Worm (Caenorhabditis elegans) whole organism, young adult: Measurements from ENCODE around the gene C28H8.2.

ENCODE experiments used
- B0019.2 ChIP-seq: fragments of 200-800 bp; sonication (Bioruptor generic); conservative IDR thresholded peaks from 2 replicates; pipeline ENCODE4 v1.3.6; 2022; ENCODE audit warnings: missing genetic modification reagents, missing genetic modification characterization, missing compliant biosample characterization
- B0261.1 ChIP-seq: sonication (generic microtip); optimal IDR thresholded peaks from 2 replicates; lab custom pipeline; 2016; ENCODE audit warnings: mild to moderate bottlenecking, missing genetic modification characterization, moderate library complexity, missing compliant biosample characterization
- B0336.3 ChIP-seq: fragments of 200-800 bp; sonication (Bioruptor generic); IDR thresholded peaks from 2 replicates; pipeline ENCODE4 v1.3.6; 2022; ENCODE audit warnings: missing genetic modification characterization, missing compliant biosample characterization
- C06A6.2 ChIP-seq: fragments of 200-800 bp; sonication (Bioruptor generic); conservative IDR thresholded peaks from 2 replicates; pipeline ENCODE4 v1.3.6; 2022; ENCODE audit warnings: missing genetic modification characterization, missing compliant biosample characterization
- C17E4.6 ChIP-seq: fragments of 200-800 bp; sonication (Bioruptor generic); IDR thresholded peaks from 2 replicates; pipeline ENCODE4 v1.3.6; 2022; ENCODE audit warnings: missing genetic modification reagents, missing genetic modification characterization, missing compliant biosample characterization
- F22D6.2 ChIP-seq: sonication (generic microtip); optimal IDR thresholded peaks from 2 replicates; lab custom pipeline; 2016; ENCODE audit warnings: mild to moderate bottlenecking, missing genetic modification characterization, missing compliant biosample characterization
- F23B12.7 ChIP-seq: sonication (generic microtip); optimal IDR thresholded peaks from 2 replicates; lab custom pipeline; 2017; ENCODE audit warnings: missing genetic modification characterization, mild to moderate bottlenecking, missing compliant biosample characterization, antibody characterized with exemption, moderate library complexity; ENCODE audit not compliant: insufficient read depth
- Y79H2A.3 ChIP-seq: fragments of 200-800 bp; sonication (Bioruptor generic); conservative IDR thresholded peaks from 2 replicates; pipeline ENCODE4 v1.3.6; 2022; ENCODE audit warnings: missing genetic modification reagents, missing genetic modification characterization, missing compliant biosample characterization
- athp-1 ChIP-seq: sonication (generic microtip); optimal IDR thresholded peaks from 2 replicates; lab custom pipeline; 2017; ENCODE audit warnings: mild to moderate bottlenecking, missing genetic modification characterization, missing compliant biosample characterization
- attf-5 ChIP-seq: fragments of 200-800 bp; sonication (Bioruptor generic); optimal IDR thresholded peaks from 2 replicates; lab custom pipeline; 2018; ENCODE audit warnings: mild to moderate bottlenecking, missing genetic modification characterization, missing compliant biosample characterization
- cebp-1 ChIP-seq, 2 experiments: fragments of 200-800 bp in 1 of 2; sonication (Bioruptor generic) in 1 of 2; sonication (generic microtip) in 1 of 2; IDR thresholded peaks in 1 of 2; optimal IDR thresholded peaks in 1 of 2; 2 replicates each; pipeline versions ENCODE4 v1.3.6 to Lab custom; 2017 to 2022; ENCODE audit warnings: missing compliant biosample characterization in 2 of 2, missing genetic modification characterization in 2 of 2, mild to moderate bottlenecking in 1 of 2, missing genetic modification reagents in 1 of 2, moderate library complexity in 1 of 2
- cebp-2 ChIP-seq: fragments of 200-800 bp; sonication (Bioruptor generic); IDR thresholded peaks from 2 replicates; pipeline ENCODE4 v1.3.6; 2022; ENCODE audit warnings: missing genetic modification characterization, missing compliant biosample characterization
- ceh-79 ChIP-seq: sonication (generic microtip); optimal IDR thresholded peaks from 2 replicates; lab custom pipeline; 2017; ENCODE audit warnings: mild to moderate bottlenecking, missing genetic modification characterization, missing compliant biosample characterization
- ceh-91 ChIP-seq: fragments of 200-800 bp; sonication (Bioruptor generic); IDR thresholded peaks from 2 replicates; pipeline ENCODE4 v1.3.6; 2022; ENCODE audit warnings: missing genetic modification reagents, missing genetic modification characterization, missing compliant biosample characterization
- die-1 ChIP-seq: sonication (generic microtip); optimal IDR thresholded peaks from 2 replicates; lab custom pipeline; 2016; ENCODE audit warnings: missing genotype, mild to moderate bottlenecking, missing genetic modification characterization, missing compliant biosample characterization
- dpff-1 ChIP-seq: sonication (generic microtip); optimal IDR thresholded peaks from 2 replicates; lab custom pipeline; 2017; ENCODE audit warnings: mild to moderate bottlenecking, missing genetic modification characterization, missing compliant biosample characterization
- efl-1 ChIP-seq: fragments of 150-350 bp; optimal IDR thresholded peaks from 2 replicates; lab custom pipeline; 2014; ENCODE audit warnings: missing biosample characterization, missing genetic modification reagents, missing genetic modification characterization
- egl-44 ChIP-seq: fragments of 200-800 bp; sonication (Bioruptor generic); IDR thresholded peaks from 2 replicates; pipeline ENCODE4 v1.3.6; 2022; ENCODE audit warnings: missing genetic modification reagents, missing genetic modification characterization, missing compliant biosample characterization
- egrh-3 ChIP-seq: fragments of 200-800 bp; sonication (Bioruptor generic); IDR thresholded peaks from 2 replicates; pipeline ENCODE4 v1.3.6; 2022; ENCODE audit warnings: missing genetic modification reagents, missing genetic modification characterization, missing compliant biosample characterization
- ekl-4 ChIP-seq: fragments of 200-800 bp; sonication (Bioruptor generic); IDR thresholded peaks from 2 replicates; pipeline ENCODE4 v1.3.6; 2022; ENCODE audit warnings: missing genetic modification reagents, missing genetic modification characterization, missing compliant biosample characterization
- hrde-1 ChIP-seq: sonication (generic microtip); optimal IDR thresholded peaks from 2 replicates; lab custom pipeline; 2016; ENCODE audit warnings: missing genetic modification characterization, mild to moderate bottlenecking, missing compliant biosample characterization, moderate library complexity, missing genotype, missing genetic modification reagents, borderline replicate concordance
- let-607 ChIP-seq, 2 experiments: fragments of 200-800 bp in 1 of 2; sonication (Bioruptor generic) in 1 of 2; sonication (generic microtip) in 1 of 2; optimal IDR thresholded peaks; 2 replicates each; lab custom pipeline; 2016 to 2018; ENCODE audit warnings: mild to moderate bottlenecking in 2 of 2, missing compliant biosample characterization in 2 of 2, missing genetic modification characterization in 2 of 2, moderate library complexity in 2 of 2, missing genotype in 1 of 2
- lin-35 ChIP-seq, 3 experiments: fragments of 150-350 bp in 2 of 3; sonication (generic microtip) in 1 of 3; optimal IDR thresholded peaks; 2 replicates each; lab custom pipeline; 2014 to 2018; ENCODE audit warnings: missing biosample characterization in 3 of 3, missing genetic modification characterization in 3 of 3, missing genetic modification reagents in 3 of 3
- lin-40 ChIP-seq: sonication (generic microtip); optimal IDR thresholded peaks from 2 replicates; lab custom pipeline; 2016; ENCODE audit warnings: missing genetic modification characterization, mild to moderate bottlenecking, missing compliant biosample characterization, missing genotype, missing genetic modification reagents
- lir-1 ChIP-seq: fragments of 200-800 bp; sonication (Bioruptor generic); conservative IDR thresholded peaks from 2 replicates; pipeline ENCODE4 v1.3.6; 2022; ENCODE audit warnings: missing genetic modification reagents, missing genetic modification characterization, missing compliant biosample characterization
- lsl-1 ChIP-seq: fragments of 200-800 bp; sonication (Bioruptor generic); optimal IDR thresholded peaks from 2 replicates; lab custom pipeline; 2018; ENCODE audit warnings: mild to moderate bottlenecking, missing genetic modification characterization, moderate library complexity, missing compliant biosample characterization
- lsy-27 ChIP-seq: sonication (generic microtip); optimal IDR thresholded peaks from 2 replicates; lab custom pipeline; 2017; ENCODE audit warnings: missing genetic modification characterization, mild to moderate bottlenecking, missing compliant biosample characterization, antibody characterized with exemption, missing genotype, borderline replicate concordance; ENCODE audit not compliant: insufficient read depth
- mcd-1 ChIP-seq: fragments of 200-800 bp; sonication (Bioruptor generic); IDR thresholded peaks from 2 replicates; pipeline ENCODE4 v1.3.6; 2022; ENCODE audit warnings: missing genetic modification reagents, missing genetic modification characterization, missing compliant biosample characterization
- mel-28 ChIP-seq: sonication (generic microtip); optimal IDR thresholded peaks from 2 replicates; lab custom pipeline; 2016; ENCODE audit warnings: borderline replicate concordance, mild to moderate bottlenecking, missing genetic modification characterization, missing compliant biosample characterization
- nfya-1 ChIP-seq: sonication (generic microtip); optimal IDR thresholded peaks from 2 replicates; lab custom pipeline; 2017; ENCODE audit warnings: antibody characterized with exemption, missing compliant biosample characterization, missing genetic modification characterization, borderline replicate concordance; ENCODE audit not compliant: insufficient read depth
- nfyb-1 ChIP-seq: fragments of 200-800 bp; sonication (Bioruptor generic); IDR thresholded peaks from 2 replicates; pipeline ENCODE4 v1.3.6; 2022; ENCODE audit warnings: missing genetic modification reagents, missing genetic modification characterization, missing compliant biosample characterization
- nhr-27 ChIP-seq: fragments of 200-800 bp; sonication (Bioruptor generic); optimal IDR thresholded peaks from 2 replicates; lab custom pipeline; 2018; ENCODE audit warnings: mild to moderate bottlenecking, missing genetic modification characterization, moderate library complexity, missing compliant biosample characterization
- pha-4 ChIP-seq: fragments of 150-350 bp; sonication (generic microtip); optimal IDR thresholded peaks from 2 replicates; lab custom pipeline; 2014; ENCODE audit warnings: missing biosample characterization, missing genetic modification reagents, missing genetic modification characterization
- rcor-1 ChIP-seq: fragments of 200-800 bp; sonication (Bioruptor generic); IDR thresholded peaks from 2 replicates; pipeline ENCODE4 v1.3.6; 2022; ENCODE audit warnings: missing genetic modification reagents, missing genetic modification characterization, missing compliant biosample characterization
- rpc-1 ChIP-seq, 2 experiments: fragments of 150-350 bp in 1 of 2; sonication (generic microtip) in 1 of 2; optimal IDR thresholded peaks; 2 replicates each; lab custom pipeline; 2014 to 2018; ENCODE audit warnings: missing biosample characterization in 1 of 2, missing genetic modification characterization in 1 of 2, missing genetic modification reagents in 1 of 2, missing genotype in 1 of 2
- sea-2 ChIP-seq: fragments of 200-800 bp; sonication (Bioruptor generic); IDR thresholded peaks from 2 replicates; pipeline ENCODE4 v1.3.6; 2022; ENCODE audit warnings: missing genetic modification characterization, missing compliant biosample characterization
- snpc-1.1 ChIP-seq: sonication (generic microtip); optimal IDR thresholded peaks from 2 replicates; lab custom pipeline; 2017; ENCODE audit warnings: missing genetic modification characterization, mild to moderate bottlenecking, missing compliant biosample characterization, antibody characterized with exemption, moderate library complexity, missing genotype, missing genetic modification reagents; ENCODE audit not compliant: insufficient read depth
- snpc-3.4 ChIP-seq: sonication (generic microtip); optimal IDR thresholded peaks from 2 replicates; lab custom pipeline; 2017; ENCODE audit warnings: missing genetic modification characterization, mild to moderate bottlenecking, missing compliant biosample characterization, antibody characterized with exemption, moderate library complexity, missing genotype, missing genetic modification reagents
- tbp1 ChIP-seq: fragments of 200-800 bp; sonication (Bioruptor generic); optimal IDR thresholded peaks from 2 replicates; lab custom pipeline; 2018; ENCODE audit warnings: mild to moderate bottlenecking, missing genetic modification characterization, missing compliant biosample characterization
- unc-130 ChIP-seq: sonication (generic microtip); optimal IDR thresholded peaks from 2 replicates; lab custom pipeline; 2016; ENCODE audit warnings: missing genetic modification reagents, missing genetic modification characterization, missing compliant biosample characterization
- xnd-1 ChIP-seq: sonication (generic microtip); optimal IDR thresholded peaks from 2 replicates; lab custom pipeline; 2016; ENCODE audit warnings: missing genotype, missing genetic modification reagents, missing genetic modification characterization, missing compliant biosample characterization
- zfh-2 ChIP-seq: fragments of 200-800 bp; sonication (Bioruptor generic); conservative IDR thresholded peaks from 2 replicates; pipeline ENCODE4 v1.3.6; 2022; ENCODE audit warnings: missing genetic modification reagents, missing genetic modification characterization, missing compliant biosample characterization
- ztf-3 ChIP-seq: fragments of 200-800 bp; sonication (Bioruptor generic); optimal IDR thresholded peaks from 2 replicates; lab custom pipeline; 2018; ENCODE audit warnings: mild to moderate bottlenecking, missing genetic modification characterization, missing compliant biosample characterization

C28H8.2 gene

DNA sequence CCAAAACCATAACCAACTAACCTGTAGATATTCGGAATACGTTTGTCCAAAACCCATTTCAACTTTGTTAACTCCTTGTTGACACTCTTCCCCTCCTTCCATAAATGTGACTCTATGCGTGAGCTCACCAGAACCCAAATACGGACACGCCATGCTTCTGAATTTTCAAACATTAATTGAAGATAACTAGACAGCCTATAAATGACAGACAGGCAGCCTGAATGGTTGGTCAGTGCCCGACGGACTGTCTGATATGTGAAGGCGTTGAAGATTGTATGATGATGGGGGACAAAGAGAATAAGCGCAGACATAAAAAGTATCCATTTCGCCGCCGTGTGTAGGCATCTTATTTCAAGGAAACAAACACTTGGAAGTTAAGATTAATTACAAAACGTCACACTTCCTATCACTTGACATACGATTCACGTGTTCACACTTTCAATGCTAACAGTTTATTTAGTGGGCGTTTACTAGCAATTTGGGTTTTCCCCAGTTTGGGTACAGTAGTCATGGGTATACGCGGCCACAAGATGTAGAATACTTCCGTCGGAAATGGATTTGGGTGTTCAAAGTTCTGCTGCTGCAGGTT, at the start of gene C28H8.2, which contains the start of gene tdo-2 (continued):
- TF ChIP-seq F22D6.2 (tag; lab: Kevin White, UChicago) (no peak), rpc-1 (optimal IDR thresholded peaks at IDR 0.05; lab: Kevin White, UChicago) (no peak), rpc-1 (tag; optimal IDR thresholded peaks at IDR 0.05; lab: Kevin White, UChicago) (no peak), B0019.2 (GFP tag; lab: Robert Waterston, UW) (no peak), snpc-1.1 (no peak), unc-130 (GFP tag; lab: Kevin White, UChicago) (no peak), F23B12.7 (tag; lab: Kevin White, UChicago) (no peak)
- TF ChIP-seq, all 124 proteins: peak for 12

DNA sequence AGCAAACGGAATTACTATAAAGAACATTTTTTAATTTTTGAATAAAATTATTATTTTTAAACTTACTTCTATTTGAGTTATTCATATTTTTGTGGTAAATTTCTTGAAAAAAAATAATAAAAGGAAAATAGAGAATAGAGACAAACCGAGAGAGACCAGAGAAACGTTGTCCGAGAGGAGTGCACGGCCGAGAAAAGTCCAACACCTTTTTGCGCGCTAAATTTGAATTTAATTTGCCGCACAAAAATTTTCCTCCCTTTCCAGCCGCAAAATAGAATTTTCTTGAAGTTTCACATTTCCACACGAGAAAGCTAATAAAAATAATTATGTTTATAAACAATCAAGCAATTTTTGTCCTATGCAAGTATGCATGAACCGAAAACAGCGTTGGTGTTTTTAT, 48.4 kb upstream of the C28H8.2 start, which contains the start of the genes F01F1.11 and F01F1.3:
TSS of gene F01F1.11 (minus strand) at position 118 of the 400 bp plus-strand sequence.
TSS of gene F01F1.3 (plus strand) at position 179 of the 400 bp plus-strand sequence.
- TF ChIP-seq cebp-2 (no peak), lsl-1 (GFP tag; lab: Kevin White, UChicago) (peak; percentile 61), efl-1 (peak; percentile 80), hrde-1 (no peak), B0261.1 (tag; lab: Kevin White, UChicago) (no peak), B0336.3 (GFP tag; lab: Robert Waterston, UW) (0 out of 2 replicates have a peak, but pooled peaks have one; percentile 15), let-607 (tag; optimal IDR thresholded peaks at IDR 0.05; lab: Kevin White, UChicago) (peak in 1 of 2 experiments; percentile 57), rcor-1 (no peak; the same call in 1 of the 2 replicates), lir-1 (GFP tag; lab: Robert Waterston, UW) (no peak), cebp-1 (GFP tag; IDR thresholded peaks at IDR 0.05; lab: Robert Waterston, UW) (no peak), cebp-1 (tag; optimal IDR thresholded peaks at IDR 0.05; lab: Kevin White, UChicago) (peak; percentile 37), nhr-27 (tag; lab: Kevin White, UChicago) (no peak), dpff-1 (no peak), xnd-1 (tag; lab: Kevin White, UChicago) (no peak), C06A6.2 (GFP tag; lab: Robert Waterston, UW) (no peak), attf-5 (GFP tag; lab: Kevin White, UChicago) (peak; percentile 5), egl-44 (GFP tag; lab: Robert Waterston, UW) (no peak), Y79H2A.3 (GFP tag; lab: Robert Waterston, UW) (no peak), snpc-1.1 (no peak), lin-35 (GFP tag; optimal IDR thresholded peaks at IDR 0.05; lab: Kevin White, UChicago) (peak in 2 of 3 experiments; percentile 56 to 93), F22D6.2 (tag; lab: Kevin White, UChicago) (peak; percentile 39), ceh-91 (GFP tag; lab: Robert Waterston, UW) (peak; percentile 50; the same call in 1 of the 2 replicates), tbp1 (peak; percentile 8), die-1 (tag; lab: Kevin White, UChicago) (no peak), ztf-3 (no peak), sea-2 (GFP tag; lab: Robert Waterston, UW) (no peak), nfya-1 (no peak), ekl-4 (GFP tag; lab: Robert Waterston, UW) (peak; percentile 45; the same call in 1 of the 2 replicates), snpc-3.4 (tag; lab: Kevin White, UChicago) (no peak), athp-1 (tag; lab: Kevin White, UChicago) (peak; percentile 6), ceh-79 (tag; lab: Kevin White, UChicago) (no peak), mcd-1 (peak; percentile 77), lin-40 (tag; lab: Kevin White, UChicago) (peak; percentile 59), nfyb-1 (GFP tag; lab: Robert Waterston, UW) (peak; percentile 64; the same call in 1 of the 2 replicates), C17E4.6 (GFP tag; lab: Robert Waterston, UW) (0 out of 2 replicates have a peak, but pooled peaks have one; percentile 28), mel-28 (tag; lab: Kevin White, UChicago) (no peak), lsy-27 (tag; lab: Kevin White, UChicago) (no peak), pha-4 (no peak), zfh-2 (GFP tag; lab: Robert Waterston, UW) (no peak), egrh-3 (GFP tag; lab: Robert Waterston, UW) (no peak)
